Worm (Caenorhabditis elegans): ENCODE results near the gene F20B6.10.

DNA sequence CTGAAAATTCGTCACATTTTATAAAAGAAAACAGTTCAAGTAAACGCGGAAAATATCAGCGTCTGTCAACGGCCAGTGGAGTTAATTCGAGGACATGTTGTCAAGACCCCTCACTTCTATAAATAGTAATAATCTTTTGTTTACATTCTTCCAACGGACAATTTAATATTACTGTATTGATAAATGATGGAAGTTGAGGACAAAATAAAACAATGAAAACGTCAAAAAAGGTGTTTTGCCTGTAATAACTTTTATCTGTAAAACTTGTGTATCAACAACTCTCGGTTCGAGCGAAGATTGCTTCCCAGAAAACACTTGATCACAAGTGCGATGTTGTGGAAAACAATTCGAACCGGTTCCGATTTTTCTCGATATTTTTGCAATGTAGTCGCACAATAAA, 31.4 kb upstream of the F20B6.10 start:
- TF ChIP-seq ztf-18 (tag; optimal IDR thresholded peaks at IDR 0.05) (no peak), ceh-79 (tag; optimal IDR thresholded peaks at IDR 0.05) (no peak), sea-2 (GFP tag; IDR thresholded peaks at IDR 0.05) (no peak), nhr-90 (tag; optimal IDR thresholded peaks at IDR 0.05) (no peak), atf-7 (tag; optimal IDR thresholded peaks at IDR 0.05) (no peak), ekl-4 (GFP tag; IDR thresholded peaks at IDR 0.05) (no peak), lin-26 (GFP tag; IDR thresholded peaks at IDR 0.05) (no peak), D2030.7 (GFP tag; IDR thresholded peaks at IDR 0.05) (no peak), hmg-20 (GFP tag; IDR thresholded peaks at IDR 0.05) (no peak), madf-3 (GFP tag; IDR thresholded peaks at IDR 0.05) (no peak)
